Worm (Caenorhabditis elegans) whole organism, L4 larva: ENCODE measurements around the gene C27C12.4.
A peak's percentile ranks its signal among the peaks of the same experiment; 100 is the strongest.

Experiments used
- F10B5.3 ChIP-seq: sonication (generic microtip); optimal IDR thresholded peaks from 2 replicates; lab custom pipeline; 2016; ENCODE audit warnings: mild to moderate bottlenecking, missing genetic modification characterization, missing compliant biosample characterization
- F26F4.8 ChIP-seq: fragments of 200-800 bp; sonication (Bioruptor generic); conservative IDR thresholded peaks from 2 replicates; pipeline ENCODE4 v1.3.6; 2022; ENCODE audit warnings: missing genetic modification characterization, missing compliant biosample characterization
- F37D6.2 ChIP-seq: sonication (generic microtip); optimal IDR thresholded peaks from 2 replicates; lab custom pipeline; 2016; ENCODE audit warnings: mild to moderate bottlenecking, missing genetic modification characterization, missing compliant biosample characterization
- F49E8.2 ChIP-seq: sonication (generic microtip); optimal IDR thresholded peaks from 2 replicates; lab custom pipeline; 2016; ENCODE audit warnings: missing compliant biosample characterization, mild to moderate bottlenecking, missing genetic modification characterization, borderline replicate concordance
- R02D3.7 ChIP-seq: fragments of 150-350 bp; sonication (generic microtip); optimal IDR thresholded peaks from 3 replicates; lab custom pipeline; 2014; ENCODE audit warnings: missing biosample characterization, missing genetic modification characterization
- T20F7.1 ChIP-seq: fragments of 200-800 bp; sonication (Bioruptor generic); optimal IDR thresholded peaks from 2 replicates; lab custom pipeline; 2018; ENCODE audit warnings: mild to moderate bottlenecking, missing genetic modification characterization, missing compliant biosample characterization
- T26A8.4 ChIP-seq: fragments of 200-800 bp; sonication (Bioruptor generic); IDR thresholded peaks from 2 replicates; pipeline ENCODE4 v1.3.6; 2022; ENCODE audit warnings: missing genetic modification characterization, missing compliant biosample characterization
- Y5F2A.4 ChIP-seq: fragments of 200-800 bp; sonication (Bioruptor generic); optimal IDR thresholded peaks from 2 replicates; lab custom pipeline; 2018; ENCODE audit warnings: mild to moderate bottlenecking, missing genetic modification characterization, missing compliant biosample characterization
- aha-1 ChIP-seq: fragments of 150-350 bp; peaks from one replicate; lab custom pipeline; 2014; ENCODE audit warnings: missing biosample characterization, missing genetic modification characterization
- arid-1 ChIP-seq: fragments of 200-800 bp; sonication (Bioruptor generic); conservative IDR thresholded peaks from 2 replicates; pipeline ENCODE4 v1.3.6; 2022; ENCODE audit warnings: missing genetic modification reagents, missing genetic modification characterization, missing compliant biosample characterization
- ceh-20 ChIP-seq: fragments of 200-800 bp; sonication (Bioruptor generic); IDR thresholded peaks from 2 replicates; pipeline ENCODE4 v1.3.6; 2022; ENCODE audit warnings: missing genetic modification reagents, missing genetic modification characterization, missing compliant biosample characterization
- ceh-28 ChIP-seq: fragments of 150-350 bp; optimal IDR thresholded peaks from 2 replicates; lab custom pipeline; 2014; ENCODE audit warnings: missing biosample characterization, missing genetic modification reagents, missing genetic modification characterization
- ceh-62 ChIP-seq: sonication (generic microtip); optimal IDR thresholded peaks from 2 replicates; lab custom pipeline; 2017; ENCODE audit warnings: missing biosample characterization, missing genetic modification characterization
- ceh-82 ChIP-seq: sonication (generic microtip); optimal IDR thresholded peaks from 2 replicates; lab custom pipeline; 2017; ENCODE audit warnings: missing biosample characterization, missing genetic modification characterization
- ces-1 ChIP-seq: fragments of 150-350 bp; sonication (generic microtip); optimal IDR thresholded peaks from 4 replicates; lab custom pipeline; 2014; ENCODE audit warnings: missing biosample characterization, missing genetic modification reagents, missing genetic modification characterization
- cey-2 ChIP-seq: sonication (generic microtip); optimal IDR thresholded peaks from 3 replicates; lab custom pipeline; 2017; ENCODE audit warnings: missing genetic modification characterization, mild to moderate bottlenecking, missing compliant biosample characterization, antibody characterized with exemption, borderline replicate concordance; ENCODE audit not compliant: insufficient read depth
- daf-12 ChIP-seq: fragments of 150-350 bp; optimal IDR thresholded peaks from 2 replicates; lab custom pipeline; 2014; ENCODE audit warnings: missing biosample characterization, missing genetic modification reagents, missing genetic modification characterization
- daf-8 ChIP-seq: fragments of 200-800 bp; sonication (Bioruptor generic); IDR thresholded peaks from 2 replicates; pipeline ENCODE4 v1.3.6; 2022; ENCODE audit warnings: missing genetic modification characterization, missing compliant biosample characterization
- dmd-6 ChIP-seq: fragments of 200-800 bp; sonication (Bioruptor generic); IDR thresholded peaks from 2 replicates; pipeline ENCODE4 v1.3.6; 2022; ENCODE audit warnings: missing genetic modification reagents, missing genetic modification characterization, missing compliant biosample characterization
- dpl-1 ChIP-seq: fragments of 150-350 bp; optimal IDR thresholded peaks from 2 replicates; lab custom pipeline; 2014; ENCODE audit warnings: missing biosample characterization, missing genetic modification reagents, missing genetic modification characterization
- duxl-1 ChIP-seq: sonication (generic microtip); optimal IDR thresholded peaks from 2 replicates; lab custom pipeline; 2016; ENCODE audit warnings: mild to moderate bottlenecking, missing genetic modification characterization, moderate library complexity, missing compliant biosample characterization; ENCODE audit not compliant: poor library complexity
- egl-27 ChIP-seq: sonication (generic microtip); optimal IDR thresholded peaks from 3 replicates; lab custom pipeline; 2017; ENCODE audit warnings: missing biosample characterization, missing genetic modification reagents, missing genetic modification characterization
- egl-43 ChIP-seq: fragments of 200-800 bp; sonication (Bioruptor generic); IDR thresholded peaks from 2 replicates; pipeline ENCODE4 v1.3.6; 2022; ENCODE audit warnings: missing genetic modification reagents, missing genetic modification characterization, missing compliant biosample characterization
- fkh-10 ChIP-seq: fragments of 150-350 bp; optimal IDR thresholded peaks from 2 replicates; lab custom pipeline; 2014; ENCODE audit warnings: missing biosample characterization, missing genetic modification reagents, missing genetic modification characterization
- fos-1 ChIP-seq: fragments of 150-350 bp; optimal IDR thresholded peaks from 2 replicates; lab custom pipeline; 2014; ENCODE audit warnings: missing biosample characterization, missing genetic modification characterization
- gei-8 ChIP-seq: fragments of 200-800 bp; sonication (Bioruptor generic); optimal IDR thresholded peaks from 2 replicates; lab custom pipeline; 2018; ENCODE audit warnings: mild to moderate bottlenecking, missing genetic modification characterization, missing compliant biosample characterization
- jun-1 ChIP-seq: fragments of 150-350 bp; optimal IDR thresholded peaks from 2 replicates; lab custom pipeline; 2014; ENCODE audit warnings: missing biosample characterization, missing genetic modification reagents, missing genetic modification characterization
- lin-13 ChIP-seq: fragments of 150-350 bp; optimal IDR thresholded peaks from 2 replicates; lab custom pipeline; 2014; ENCODE audit warnings: missing biosample characterization, missing genetic modification reagents, missing genetic modification characterization
- lin-15B ChIP-seq: fragments of 150-350 bp; sonication (generic microtip); optimal IDR thresholded peaks from 3 replicates; lab custom pipeline; 2014; ENCODE audit warnings: missing biosample characterization, missing genetic modification characterization
- lin-38 ChIP-seq: fragments of 200-800 bp; sonication (Bioruptor generic); IDR thresholded peaks from 2 replicates; pipeline ENCODE4 v1.3.6; 2022; ENCODE audit warnings: missing genetic modification reagents, missing genetic modification characterization, missing compliant biosample characterization
- lir-3 ChIP-seq: sonication (generic microtip); optimal IDR thresholded peaks from 2 replicates; lab custom pipeline; 2016; ENCODE audit warnings: mild to moderate bottlenecking, missing genetic modification characterization, missing compliant biosample characterization
- madf-9 ChIP-seq: fragments of 200-800 bp; sonication (Bioruptor generic); conservative IDR thresholded peaks from 2 replicates; pipeline ENCODE4 v1.3.6; 2022; ENCODE audit warnings: missing genetic modification reagents, missing genetic modification characterization, missing compliant biosample characterization
- mes-2 ChIP-seq: sonication (generic microtip); optimal IDR thresholded peaks from 2 replicates; lab custom pipeline; 2016; ENCODE audit warnings: missing genotype, mild to moderate bottlenecking, missing genetic modification characterization, missing compliant biosample characterization; ENCODE audit not compliant: poor library complexity, severe bottlenecking
- mxl-2 ChIP-seq: fragments of 200-800 bp; sonication (Bioruptor generic); conservative IDR thresholded peaks from 2 replicates; pipeline ENCODE4 v1.3.6; 2022; ENCODE audit warnings: missing genetic modification reagents, missing genetic modification characterization, missing compliant biosample characterization
- nhr-102 ChIP-seq: sonication (generic microtip); optimal IDR thresholded peaks from 2 replicates; lab custom pipeline; 2016; ENCODE audit warnings: mild to moderate bottlenecking, missing genetic modification characterization, moderate library complexity, missing compliant biosample characterization
- nhr-25 ChIP-seq: sonication (generic microtip); optimal IDR thresholded peaks from 2 replicates; lab custom pipeline; 2017; ENCODE audit warnings: missing genetic modification characterization, mild to moderate bottlenecking, missing compliant biosample characterization, antibody characterized with exemption, moderate library complexity, borderline replicate concordance; ENCODE audit not compliant: insufficient read depth
- nhr-41 ChIP-seq: fragments of 200-800 bp; sonication (Bioruptor generic); IDR thresholded peaks from 2 replicates; pipeline ENCODE4 v1.3.6; 2022; ENCODE audit warnings: missing genetic modification reagents, missing genetic modification characterization, missing compliant biosample characterization
- nhr-42 ChIP-seq: fragments of 200-800 bp; sonication (Bioruptor generic); IDR thresholded peaks from 2 replicates; pipeline ENCODE4 v1.3.6; 2022; ENCODE audit warnings: missing genetic modification characterization, missing compliant biosample characterization
- pha-4 ChIP-seq, 2 experiments: fragments of 150-350 bp in 1 of 2; fragments of 200-800 bp in 1 of 2; sonication (Bioruptor generic) in 1 of 2; IDR thresholded peaks in 1 of 2; optimal IDR thresholded peaks in 1 of 2; 2 replicates each; pipeline versions ENCODE4 v1.3.6 to Lab custom; 2014 to 2022; ENCODE audit warnings: missing genetic modification characterization in 2 of 2, missing genetic modification reagents in 2 of 2, missing biosample characterization in 1 of 2, missing compliant biosample characterization in 1 of 2
- php-3 ChIP-seq: fragments of 200-800 bp; sonication (Bioruptor generic); IDR thresholded peaks from 2 replicates; pipeline ENCODE4 v1.3.6; 2022; ENCODE audit warnings: missing genetic modification reagents, missing genetic modification characterization, missing compliant biosample characterization
- rbr-2 ChIP-seq: sonication (generic microtip); optimal IDR thresholded peaks from 2 replicates; lab custom pipeline; 2016; ENCODE audit warnings: missing genotype, missing genetic modification characterization, missing compliant biosample characterization
- sdz-12 ChIP-seq: fragments of 200-800 bp; sonication (Bioruptor generic); optimal IDR thresholded peaks from 2 replicates; lab custom pipeline; 2018; ENCODE audit warnings: mild to moderate bottlenecking, missing genetic modification characterization, missing compliant biosample characterization
- set-16 ChIP-seq: fragments of 200-800 bp; sonication (Bioruptor generic); IDR thresholded peaks from 2 replicates; pipeline ENCODE4 v1.3.6; 2022; ENCODE audit warnings: missing genetic modification reagents, missing genetic modification characterization, missing compliant biosample characterization
- snpc-4 ChIP-seq: fragments of 150-350 bp; optimal IDR thresholded peaks from 2 replicates; lab custom pipeline; 2014; ENCODE audit warnings: missing biosample characterization, missing genetic modification characterization
- tag-97 ChIP-seq: fragments of 200-800 bp; sonication (Bioruptor generic); IDR thresholded peaks from 2 replicates; pipeline ENCODE4 v1.3.6; 2022; ENCODE audit warnings: missing genetic modification characterization, missing compliant biosample characterization
- unc-130 ChIP-seq: sonication (generic microtip); optimal IDR thresholded peaks from 2 replicates; lab custom pipeline; 2016; ENCODE audit warnings: missing genetic modification reagents, missing genetic modification characterization, missing compliant biosample characterization
- unc-39 ChIP-seq: sonication (generic microtip); optimal IDR thresholded peaks from 2 replicates; lab custom pipeline; 2017; ENCODE audit warnings: missing biosample characterization, missing genetic modification characterization
- zag-1 ChIP-seq: fragments of 150-350 bp; optimal IDR thresholded peaks from 2 replicates; lab custom pipeline; 2014; ENCODE audit warnings: missing biosample characterization, missing genetic modification characterization
- zfp-2 ChIP-seq: sonication (generic microtip); optimal IDR thresholded peaks from 2 replicates; lab custom pipeline; 2016; ENCODE audit warnings: mild to moderate bottlenecking, missing genetic modification characterization, missing compliant biosample characterization
- zfp-3 ChIP-seq: fragments of 200-800 bp; sonication (Bioruptor generic); conservative IDR thresholded peaks from 2 replicates; pipeline ENCODE4 v1.3.6; 2022; ENCODE audit warnings: missing genetic modification reagents, missing genetic modification characterization, missing compliant biosample characterization
- ztf-7 ChIP-seq: fragments of 150-350 bp; optimal IDR thresholded peaks from 2 replicates; lab custom pipeline; 2014; ENCODE audit warnings: missing biosample characterization, missing genetic modification characterization

The C27C12.4 gene

DNA sequence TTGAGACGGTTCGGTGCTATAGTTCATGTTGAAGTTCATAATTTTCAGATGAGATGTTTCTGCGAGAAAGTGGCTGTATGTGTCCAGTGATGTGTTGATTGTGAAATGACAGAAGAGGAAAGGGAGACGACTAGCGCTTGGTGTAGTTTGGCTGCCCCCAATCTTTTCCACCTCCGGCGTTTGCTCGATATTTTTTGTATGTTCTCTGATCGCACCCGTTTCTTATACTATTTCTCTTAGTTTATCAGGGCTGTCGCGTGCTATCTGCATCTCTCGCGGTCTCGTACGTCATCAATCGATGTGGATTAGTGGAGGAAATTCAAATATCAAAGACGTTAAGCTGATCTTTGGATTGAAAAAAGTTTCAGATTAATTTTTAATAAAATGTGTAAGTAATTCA is 43.2 kb upstream of the C27C12.4 start, which contains the start of gene atf-4 (continued):
- TF ChIP-seq arid-1 (GFP tag; lab: Robert Waterston, UW) (peak; percentile 56; the same call in 1 of the 2 replicates), tag-97 (GFP tag; lab: Robert Waterston, UW) (no peak), egl-27 (tag; lab: Kevin White, UChicago) (no peak), ceh-62 (no peak), mxl-2 (GFP tag; lab: Robert Waterston, UW) (no peak), F49E8.2 (tag; lab: Kevin White, UChicago) (no peak), cey-2 (tag; lab: Kevin White, UChicago) (no peak), fkh-10 (no peak), ztf-7 (peak; percentile 46), daf-12 (tag; lab: Kevin White, UChicago) (no peak), aha-1 (tag; lab: Kevin White, UChicago) (peak; percentile 51), ceh-20 (GFP tag; lab: Robert Waterston, UW) (no peak), unc-130 (GFP tag; lab: Kevin White, UChicago) (no peak), egl-43 (GFP tag; lab: Robert Waterston, UW) (peak; percentile 34; the same call in 1 of the 2 replicates), set-16 (GFP tag; lab: Robert Waterston, UW) (no peak), rbr-2 (peak; percentile 16), Y5F2A.4 (GFP tag; lab: Kevin White, UChicago) (no peak), gei-8 (GFP tag; lab: Kevin White, UChicago) (no peak), F26F4.8 (GFP tag; lab: Robert Waterston, UW) (no peak), sdz-12 (GFP tag; lab: Kevin White, UChicago) (no peak), php-3 (GFP tag; lab: Robert Waterston, UW) (no peak), mes-2 (tag; lab: Kevin White, UChicago) (peak; percentile 52), ces-1 (GFP tag; lab: Kevin White, UChicago) (no peak), nhr-102 (peak; percentile 38), daf-8 (GFP tag; lab: Robert Waterston, UW) (no peak), nhr-25 (tag; lab: Kevin White, UChicago) (no peak), ceh-82 (tag; lab: Kevin White, UChicago) (no peak), T26A8.4 (GFP tag; lab: Robert Waterston, UW) (peak; percentile 62; the same call in 1 of the 2 replicates), fos-1 (no peak), lin-13 (GFP tag; lab: Kevin White, UChicago) (peak; percentile 24), zfp-3 (no peak), unc-39 (tag; lab: Kevin White, UChicago) (no peak), jun-1 (no peak), lir-3 (no peak), F10B5.3 (no peak), lin-38 (GFP tag; lab: Robert Waterston, UW) (no peak), snpc-4 (tag; lab: Kevin White, UChicago) (no peak), F37D6.2 (tag; lab: Kevin White, UChicago) (no peak), zag-1 (tag; lab: Kevin White, UChicago) (no peak), dpl-1 (GFP tag; lab: Kevin White, UChicago) (peak; percentile 68), madf-9 (GFP tag; lab: Robert Waterston, UW) (no peak), nhr-42 (GFP tag; lab: Robert Waterston, UW) (no peak), zfp-2 (no peak), dmd-6 (GFP tag; lab: Robert Waterston, UW) (peak; percentile 87), R02D3.7 (tag; lab: Kevin White, UChicago) (no peak), pha-4 (GFP tag; IDR thresholded peaks at IDR 0.05; lab: Robert Waterston, UW) (no peak), pha-4 (tag; optimal IDR thresholded peaks at IDR 0.05; lab: Kevin White, UChicago) (peak; percentile 39), T20F7.1 (no peak), duxl-1 (no peak), ceh-28 (tag; lab: Kevin White, UChicago) (peak; percentile 48), nhr-41 (GFP tag; lab: Robert Waterston, UW) (no peak), lin-15B (tag; lab: Kevin White, UChicago) (no peak)
